Worm (Caenorhabditis elegans) whole organism, L3 larva: Measurements from ENCODE around the gene F46G10.4.
A peak's percentile ranks its signal among the peaks of the same experiment; 100 is the strongest.

Source experiments
- R02D3.7 ChIP-seq: fragments of 150-350 bp; optimal IDR thresholded peaks from 2 replicates; lab custom pipeline; 2014; ENCODE audit warnings: missing biosample characterization, missing genetic modification characterization
- ZK546.5 ChIP-seq: sonication (generic microtip); optimal IDR thresholded peaks from 2 replicates; lab custom pipeline; 2017; ENCODE audit warnings: missing biosample characterization, missing genetic modification characterization
- ama-1 ChIP-seq: fragments of 150-350 bp; optimal IDR thresholded peaks from 2 replicates; lab custom pipeline; 2018
- ceh-28 ChIP-seq: fragments of 150-350 bp; optimal IDR thresholded peaks from 2 replicates; lab custom pipeline; 2014; ENCODE audit warnings: missing biosample characterization, missing genetic modification reagents, missing genetic modification characterization
- ceh-82 ChIP-seq: fragments of 150-350 bp; optimal IDR thresholded peaks from 2 replicates; lab custom pipeline; 2014; ENCODE audit warnings: missing biosample characterization, missing genetic modification characterization
- egl-27 ChIP-seq: sonication (generic microtip); optimal IDR thresholded peaks from 4 replicates; lab custom pipeline; 2017; ENCODE audit warnings: missing biosample characterization, missing genetic modification reagents, missing genetic modification characterization
- egl-5 ChIP-seq: fragments of 150-350 bp; optimal IDR thresholded peaks from 2 replicates; lab custom pipeline; 2017; ENCODE audit warnings: missing biosample characterization, missing genetic modification reagents, missing genetic modification characterization, inconsistent platforms
- elt-1 ChIP-seq: fragments of 150-350 bp; optimal IDR thresholded peaks from 2 replicates; lab custom pipeline; 2014; ENCODE audit warnings: missing biosample characterization, missing genetic modification characterization
- elt-2 ChIP-seq: sonication (generic microtip); optimal IDR thresholded peaks from 2 replicates; lab custom pipeline; 2016; ENCODE audit warnings: missing genetic modification reagents, mild to moderate bottlenecking, missing genetic modification characterization, missing compliant biosample characterization
- elt-3 ChIP-seq, 3 experiments: fragments of 150-350 bp in 1 of 3; sonication (generic microtip) in 2 of 3; optimal IDR thresholded peaks; 2 replicates in 2 of 3; 4 replicates in 1 of 3; lab custom pipeline; 2014 to 2017; ENCODE audit warnings: missing biosample characterization in 3 of 3, missing genetic modification characterization in 3 of 3
- eor-1 ChIP-seq, 2 experiments: fragments of 150-350 bp; optimal IDR thresholded peaks; 2 replicates each; lab custom pipeline; 2014 to 2018; ENCODE audit warnings: missing biosample characterization in 2 of 2, missing genetic modification characterization in 2 of 2
- fkh-10 ChIP-seq: sonication (generic microtip); optimal IDR thresholded peaks from 2 replicates; lab custom pipeline; 2017; ENCODE audit warnings: missing biosample characterization, missing genetic modification reagents, missing genetic modification characterization
- fkh-2 ChIP-seq: fragments of 150-350 bp; optimal IDR thresholded peaks from 2 replicates; lab custom pipeline; 2014; ENCODE audit warnings: missing biosample characterization, missing genetic modification reagents, missing genetic modification characterization
- fos-1 ChIP-seq: fragments of 150-350 bp; optimal IDR thresholded peaks from 2 replicates; lab custom pipeline; 2014; ENCODE audit warnings: missing biosample characterization, missing genetic modification characterization
- jun-1 ChIP-seq: fragments of 150-350 bp; optimal IDR thresholded peaks from 2 replicates; lab custom pipeline; 2014; ENCODE audit warnings: missing biosample characterization, missing genetic modification reagents, missing genetic modification characterization
- lin-15B ChIP-seq: fragments of 150-350 bp; optimal IDR thresholded peaks from 2 replicates; lab custom pipeline; 2014; ENCODE audit warnings: missing biosample characterization, missing genetic modification characterization
- nfya-1 ChIP-seq: sonication (generic microtip); optimal IDR thresholded peaks from 2 replicates; lab custom pipeline; 2017; ENCODE audit warnings: missing genetic modification characterization, mild to moderate bottlenecking, missing compliant biosample characterization, antibody characterized with exemption, moderate library complexity; ENCODE audit not compliant: insufficient read depth
- nhr-23 ChIP-seq: fragments of 150-350 bp; optimal IDR thresholded peaks from 2 replicates; lab custom pipeline; 2014; ENCODE audit warnings: missing biosample characterization, missing genetic modification reagents, missing genetic modification characterization
- nhr-25 ChIP-seq: sonication (generic microtip); optimal IDR thresholded peaks from 2 replicates; lab custom pipeline; 2017; ENCODE audit warnings: missing biosample characterization, missing genetic modification characterization
- nhr-43 ChIP-seq: sonication (generic microtip); optimal IDR thresholded peaks from 2 replicates; lab custom pipeline; 2016; ENCODE audit warnings: mild to moderate bottlenecking, missing genetic modification characterization, missing compliant biosample characterization; ENCODE audit not compliant: poor library complexity, severe bottlenecking
- nhr-67 ChIP-seq: fragments of 150-350 bp; optimal IDR thresholded peaks from 2 replicates; lab custom pipeline; 2014; ENCODE audit warnings: missing biosample characterization, missing genetic modification characterization
- nhr-76 ChIP-seq: fragments of 150-350 bp; sonication (generic microtip); optimal IDR thresholded peaks from 5 replicates; lab custom pipeline; 2014; ENCODE audit warnings: missing biosample characterization, missing genetic modification characterization
- pqm-1 ChIP-seq: fragments of 150-350 bp; optimal IDR thresholded peaks from 2 replicates; lab custom pipeline; 2017; ENCODE audit warnings: missing biosample characterization, missing genetic modification characterization, inconsistent platforms
- skn-1 ChIP-seq: fragments of 150-350 bp; optimal IDR thresholded peaks from 2 replicates; lab custom pipeline; 2014; ENCODE audit warnings: missing biosample characterization, missing genetic modification characterization
- unc-39 ChIP-seq: sonication (generic microtip); optimal IDR thresholded peaks from 4 replicates; lab custom pipeline; 2017; ENCODE audit warnings: missing biosample characterization, missing genetic modification characterization
- unc-62 ChIP-seq: fragments of 150-350 bp; sonication (generic microtip); optimal IDR thresholded peaks from 4 replicates; lab custom pipeline; 2014; ENCODE audit warnings: missing biosample characterization, missing genetic modification reagents, missing genetic modification characterization
- zag-1 ChIP-seq: fragments of 150-350 bp; optimal IDR thresholded peaks from 2 replicates; lab custom pipeline; 2014; ENCODE audit warnings: missing biosample characterization, missing genetic modification characterization
- ztf-4 ChIP-seq: fragments of 150-350 bp; optimal IDR thresholded peaks from 2 replicates; lab custom pipeline; 2014; ENCODE audit warnings: missing biosample characterization, missing genetic modification characterization

F46G10.4 gene

DNA sequence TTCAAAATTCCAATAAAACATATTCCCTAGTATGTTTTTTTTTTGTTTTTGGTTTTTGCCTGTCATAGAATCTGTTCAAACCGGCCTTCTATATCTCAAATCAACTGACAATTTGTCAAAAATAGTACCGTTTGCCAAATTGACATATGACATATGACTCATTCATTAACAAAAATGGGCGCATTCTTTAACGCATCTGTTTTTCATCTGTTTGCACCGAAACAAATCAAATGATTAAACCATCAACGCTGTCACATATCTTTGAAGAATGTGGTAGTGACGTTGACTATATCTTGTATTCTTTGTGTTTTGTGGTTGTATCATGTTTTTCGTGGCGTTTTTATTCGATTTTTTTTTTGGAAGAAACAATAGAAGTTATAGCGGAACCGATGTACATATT is 18.8 kb upstream of the F46G10.4 start:
- peak; percentile 8 for TF ChIP-seq nhr-43 (tag; lab: Kevin White, UChicago)
- no peak for TF ChIP-seq zag-1 (tag; lab: Kevin White, UChicago)
- TF ChIP-seq nhr-23, result peak; percentile 37
- peak; percentile 61 for TF ChIP-seq nhr-25 (tag; lab: Kevin White, UChicago)
- TF ChIP-seq nhr-76 (tag; lab: Kevin White, UChicago), result no peak

DNA sequence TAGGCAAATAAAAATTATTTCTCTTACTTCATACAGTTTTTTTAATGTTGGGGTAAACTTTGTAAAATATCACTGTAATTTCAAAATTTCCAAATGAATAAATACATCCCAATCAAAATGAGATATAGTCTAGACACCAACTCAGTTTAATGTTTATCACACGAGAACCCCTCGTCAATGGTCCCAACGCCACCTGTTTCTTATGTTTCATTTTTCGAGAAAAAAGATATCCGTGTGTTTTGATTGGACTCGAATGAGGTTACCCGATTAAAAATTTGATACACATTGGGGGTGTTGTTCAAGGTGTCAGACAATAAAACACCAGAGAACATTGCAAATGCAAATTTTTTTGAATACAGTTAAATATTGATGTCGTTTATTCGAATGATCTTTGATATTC is 16.3 kb upstream of the F46G10.4 start:
- peak; percentile 46 for TF ChIP-seq egl-5 (tag; lab: Kevin White, UChicago)
- no peak for TF ChIP-seq elt-3 (tag; optimal IDR thresholded peaks at IDR 0.05; lab: Kevin White, UChicago)
- peak; percentile 17 for TF ChIP-seq nfya-1 (tag; lab: Kevin White, UChicago)

DNA sequence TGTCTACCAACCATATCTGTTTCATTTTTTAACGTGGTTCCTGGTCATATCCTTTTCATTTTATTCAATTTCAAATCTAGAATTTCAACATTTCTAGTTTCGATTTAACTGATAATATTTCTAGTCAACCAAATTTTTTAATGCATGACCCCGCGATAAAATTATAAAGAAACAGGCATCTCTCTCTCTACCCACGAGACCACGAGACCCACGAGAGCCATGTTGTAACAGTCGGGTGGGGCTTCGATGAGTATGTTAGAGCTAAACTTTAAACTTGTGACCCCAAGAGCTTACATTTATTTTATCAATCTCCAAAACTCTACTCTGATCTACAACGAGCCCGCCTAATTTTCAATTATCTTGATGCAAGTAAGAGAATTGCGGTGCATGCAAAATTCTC is 15.5 kb upstream of the F46G10.4 start:
- TF ChIP-seq elt-2 (tag; lab: Kevin White, UChicago) (peak; percentile 31), fos-1 (no peak), pqm-1 (tag; lab: Kevin White, UChicago) (no peak), lin-15B (tag; lab: Kevin White, UChicago) (no peak)

DNA sequence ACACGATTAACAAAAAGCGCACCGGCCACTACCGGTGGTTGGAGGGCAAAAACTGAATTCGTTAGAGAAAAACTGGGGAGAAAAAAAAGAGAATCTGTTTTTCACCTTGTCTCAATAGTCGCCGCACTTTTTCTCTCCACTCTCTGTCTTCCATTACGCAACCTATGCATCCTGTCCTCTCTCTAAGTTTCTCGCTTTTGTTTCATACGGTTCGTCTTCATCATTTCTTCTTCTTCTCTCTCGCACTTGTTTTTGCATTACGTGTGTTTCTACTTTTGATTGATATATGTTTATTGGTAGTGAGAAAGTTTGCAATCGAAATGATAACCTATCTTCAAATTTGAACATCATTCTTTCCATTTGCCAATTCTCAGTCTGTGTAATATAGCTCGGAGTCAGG is 13.3 kb upstream of the F46G10.4 start:
- TF ChIP-seq pqm-1 (tag; lab: Kevin White, UChicago), result peak; percentile 26
- no peak for TF ChIP-seq ceh-82 (tag; lab: Kevin White, UChicago)
- peak; percentile 72 for TF ChIP-seq nhr-23
- no peak for TF ChIP-seq eor-1 (tag; optimal IDR thresholded peaks at IDR 0.05; lab: Kevin White, UChicago)
- TF ChIP-seq egl-5 (tag; lab: Kevin White, UChicago), result peak; percentile 53
- peak; percentile 37 for TF ChIP-seq nhr-43 (tag; lab: Kevin White, UChicago)
- peak; percentile 15 for TF ChIP-seq ceh-28 (tag; lab: Kevin White, UChicago)
- peak; percentile 45 for TF ChIP-seq jun-1 (tag; lab: Kevin White, UChicago)
- peak; percentile 56 for TF ChIP-seq nhr-25 (tag; lab: Kevin White, UChicago)
- peak; percentile 41 for TF ChIP-seq nfya-1 (tag; lab: Kevin White, UChicago)
- peak in 1 of 3 experiments; percentile 35 for TF ChIP-seq elt-3 (tag; optimal IDR thresholded peaks at IDR 0.05; lab: Kevin White, UChicago)
- TF ChIP-seq unc-39 (tag; lab: Kevin White, UChicago), result no peak
- TF ChIP-seq elt-2 (tag; lab: Kevin White, UChicago), result peak; percentile 34
- peak; percentile 29 for TF ChIP-seq unc-62 (GFP tag; lab: Kevin White, UChicago)
- TF ChIP-seq ama-1 (lab: Kevin White, UChicago), result peak; percentile 59
- TF ChIP-seq, all 47 proteins: peak for 12

DNA sequence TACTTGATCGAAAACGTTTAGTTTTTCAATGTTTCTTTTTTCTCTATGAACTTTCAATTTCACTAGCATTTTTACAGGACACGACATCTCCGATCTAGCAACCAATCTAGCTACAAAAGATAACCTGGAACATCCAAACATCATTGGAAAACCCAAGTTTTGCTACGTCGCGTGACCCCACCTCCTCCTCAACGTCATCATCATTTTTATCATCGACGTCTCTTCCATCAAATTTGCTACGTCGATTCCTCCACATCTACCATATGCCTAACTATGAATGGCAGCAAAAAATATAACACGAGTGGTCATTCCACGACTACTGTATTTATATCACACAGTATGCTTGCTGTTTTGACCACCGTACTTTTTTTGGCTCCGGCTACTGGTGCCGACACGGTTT is 11.0 kb upstream of the F46G10.4 start, which contains the start of gene F46G10.2:
Gene F46G10.2 (plus strand): TSS at position 78 of the 400 bp plus-strand sequence.
- TF ChIP-seq fkh-10 (GFP tag; lab: Kevin White, UChicago), result no peak
- no peak for TF ChIP-seq eor-1 (tag; optimal IDR thresholded peaks at IDR 0.05; lab: Kevin White, UChicago)
- peak; percentile 58 for TF ChIP-seq ama-1 (lab: Kevin White, UChicago)
- peak; percentile 19 for TF ChIP-seq nhr-23
- no peak for TF ChIP-seq fos-1
- no peak for TF ChIP-seq skn-1
- TF ChIP-seq ceh-82 (tag; lab: Kevin White, UChicago), result no peak
- no peak for TF ChIP-seq R02D3.7 (tag; lab: Kevin White, UChicago)
- no peak for TF ChIP-seq ZK546.5 (tag; lab: Kevin White, UChicago)
- no peak for TF ChIP-seq lin-15B (tag; lab: Kevin White, UChicago)

DNA sequence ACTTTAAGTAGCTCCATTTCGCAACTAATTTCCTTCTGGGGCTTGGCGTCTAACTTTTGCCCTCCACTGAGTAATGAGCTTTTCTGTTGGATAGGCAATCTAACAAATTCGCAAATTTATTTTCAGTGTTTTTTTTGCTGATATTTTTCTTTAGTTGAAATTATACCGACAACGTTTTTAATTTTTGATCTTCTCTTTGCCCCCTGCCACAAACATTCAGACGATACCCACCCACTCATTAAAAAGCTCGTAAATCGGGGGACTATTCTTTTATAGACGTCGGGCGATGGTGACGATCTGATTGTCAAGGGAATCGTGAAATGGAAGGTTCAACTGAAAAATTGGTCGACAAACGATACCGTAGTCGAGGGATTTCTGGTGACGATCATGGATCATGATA is 10.1 kb upstream of the F46G10.4 start:
- TF ChIP-seq elt-1 (tag; lab: Kevin White, UChicago) (no peak), nhr-67 (tag; lab: Kevin White, UChicago) (no peak), nhr-25 (tag; lab: Kevin White, UChicago) (no peak), ama-1 (lab: Kevin White, UChicago) (no peak), fkh-2 (tag; lab: Kevin White, UChicago) (no peak), unc-39 (tag; lab: Kevin White, UChicago) (no peak), pqm-1 (tag; lab: Kevin White, UChicago) (no peak), ztf-4 (no peak), egl-27 (tag; lab: Kevin White, UChicago) (no peak), elt-3 (tag; optimal IDR thresholded peaks at IDR 0.05; lab: Kevin White, UChicago) (no peak), elt-2 (tag; lab: Kevin White, UChicago) (no peak)
- TF ChIP-seq, all 47 proteins: peak for 0
